Fruit fly (Drosophila melanogaster) whole organism, prepupa: Measurements from ENCODE around the gene cup.

Experiments used
- CG10631 ChIP-seq: fragments of 200-800 bp; sonication (Bioruptor generic); optimal IDR thresholded peaks from 2 replicates; lab custom pipeline; 2016; ENCODE audit warnings: missing biosample characterization, missing genetic modification characterization
- CG10669 ChIP-seq: fragments of 200-800 bp; sonication (Bioruptor generic); optimal IDR thresholded peaks from 3 replicates; lab custom pipeline; 2018; ENCODE audit warnings: missing biosample characterization, mild to moderate bottlenecking, missing genetic modification characterization, moderate library complexity
- CG11902 ChIP-seq: fragments of 200-800 bp; sonication (Bioruptor generic); optimal IDR thresholded peaks from 3 replicates; lab custom pipeline; 2016; ENCODE audit warnings: missing biosample characterization, missing genetic modification characterization
- CG1621 ChIP-seq: fragments of 200-800 bp; sonication (Bioruptor generic); optimal IDR thresholded peaks from 3 replicates; lab custom pipeline; 2018; ENCODE audit warnings: missing biosample characterization, mild to moderate bottlenecking, missing genetic modification characterization
- CG31627 ChIP-seq: fragments of 200-800 bp; sonication (Bioruptor generic); optimal IDR thresholded peaks from 3 replicates; lab custom pipeline; 2016; ENCODE audit warnings: missing biosample characterization, missing genetic modification characterization
- CG32006 ChIP-seq: fragments of 200-800 bp; sonication (Bioruptor generic); optimal IDR thresholded peaks from 3 replicates; lab custom pipeline; 2017; ENCODE audit warnings: missing biosample characterization, mild to moderate bottlenecking, missing genetic modification characterization
- CG34406 ChIP-seq: fragments of 200-800 bp; sonication (Bioruptor generic); optimal IDR thresholded peaks from 3 replicates; lab custom pipeline; 2016; ENCODE audit warnings: missing biosample characterization, missing genetic modification characterization
- CG3919 ChIP-seq: fragments of 200-800 bp; sonication (Bioruptor generic); optimal IDR thresholded peaks from 3 replicates; lab custom pipeline; 2016; ENCODE audit warnings: missing biosample characterization, missing genetic modification characterization
- CG4318 ChIP-seq: fragments of 200-800 bp; sonication (Bioruptor generic); optimal IDR thresholded peaks from 3 replicates; lab custom pipeline; 2017; ENCODE audit warnings: missing biosample characterization, mild to moderate bottlenecking, missing genetic modification characterization
- CG6163 ChIP-seq: fragments of 200-800 bp; sonication (Bioruptor generic); IDR thresholded peaks from 3 replicates; pipeline ENCODE4 v1.3.6; 2022; ENCODE audit warnings: missing biosample characterization, missing genetic modification characterization
- CG6276 ChIP-seq: fragments of 200-800 bp; sonication (Bioruptor generic); optimal IDR thresholded peaks from 2 replicates; lab custom pipeline; 2017; ENCODE audit warnings: missing biosample characterization, mild to moderate bottlenecking, missing genetic modification characterization
- CG6792 ChIP-seq: fragments of 200-800 bp; sonication (Bioruptor generic); optimal IDR thresholded peaks from 3 replicates; lab custom pipeline; 2016; ENCODE audit warnings: missing biosample characterization, missing genetic modification characterization
- CG6808 ChIP-seq: fragments of 200-800 bp; sonication (Bioruptor generic); optimal IDR thresholded peaks from 3 replicates; lab custom pipeline; 2017; ENCODE audit warnings: missing biosample characterization, missing genetic modification characterization, mild to moderate bottlenecking, moderate library complexity, missing genetic modification reagents
- CG6854 ChIP-seq: fragments of 200-800 bp; sonication (Bioruptor generic); optimal IDR thresholded peaks from 2 replicates; lab custom pipeline; 2017; ENCODE audit warnings: missing biosample characterization, mild to moderate bottlenecking, missing genetic modification characterization
- CG7368 ChIP-seq: fragments of 200-800 bp; sonication (Bioruptor generic); optimal IDR thresholded peaks from 3 replicates; lab custom pipeline; 2016; ENCODE audit warnings: missing biosample characterization, missing genetic modification characterization
- CG8119 ChIP-seq: fragments of 200-800 bp; sonication (Bioruptor generic); IDR thresholded peaks from 3 replicates; pipeline ENCODE4 v1.3.6; 2022; ENCODE audit warnings: missing biosample characterization, missing genetic modification characterization
- Eip75B ChIP-seq: fragments of 200-800 bp; sonication (Bioruptor generic); optimal IDR thresholded peaks from 3 replicates; lab custom pipeline; 2016; ENCODE audit warnings: missing biosample characterization, missing genetic modification characterization
- Eip78C ChIP-seq: fragments of 200-800 bp; sonication (Bioruptor generic); peaks from one replicate; lab custom pipeline; 2016; ENCODE audit warnings: missing biosample characterization, missing genetic modification characterization
- Ets96B ChIP-seq: fragments of 200-800 bp; optimal IDR thresholded peaks from 2 replicates; lab custom pipeline; 2019; ENCODE audit warnings: missing biosample characterization, mild to moderate bottlenecking, missing genetic modification characterization, moderate library complexity
- Hr38 ChIP-seq: sonication (Bioruptor generic); optimal IDR thresholded peaks from 2 replicates; lab custom pipeline; 2016; ENCODE audit warnings: missing biosample characterization, missing genetic modification characterization
- Hr39 ChIP-seq: fragments of 200-800 bp; sonication (Bioruptor generic); optimal IDR thresholded peaks from 2 replicates; lab custom pipeline; 2016; ENCODE audit warnings: missing biosample characterization, missing genetic modification characterization
- Hr4 ChIP-seq: fragments of 200-800 bp; sonication (Bioruptor generic); optimal IDR thresholded peaks from 3 replicates; lab custom pipeline; 2016; ENCODE audit warnings: missing biosample characterization, missing genetic modification characterization
- Lpt ChIP-seq: fragments of 200-800 bp; sonication (Bioruptor generic); optimal IDR thresholded peaks from 3 replicates; lab custom pipeline; 2016; ENCODE audit warnings: missing biosample characterization, missing genetic modification characterization
- Met ChIP-seq: fragments of 200-800 bp; sonication (Bioruptor generic); optimal IDR thresholded peaks from 3 replicates; lab custom pipeline; 2016; ENCODE audit warnings: missing biosample characterization, missing genetic modification characterization
- Smox ChIP-seq: fragments of 200-800 bp; sonication (Bioruptor generic); optimal IDR thresholded peaks from 3 replicates; lab custom pipeline; 2016; ENCODE audit warnings: missing biosample characterization, missing genetic modification characterization
- Sox102F ChIP-seq: fragments of 200-800 bp; sonication (Bioruptor generic); optimal IDR thresholded peaks from 2 replicates; lab custom pipeline; 2016; ENCODE audit warnings: missing biosample characterization, mild to moderate bottlenecking, missing genetic modification characterization
- Sox15 ChIP-seq: fragments of 200-800 bp; sonication (Bioruptor generic); optimal IDR thresholded peaks from 3 replicates; lab custom pipeline; 2016; ENCODE audit warnings: missing biosample characterization, missing genetic modification characterization
- achi ChIP-seq: fragments of 200-800 bp; sonication (Bioruptor generic); optimal IDR thresholded peaks from 3 replicates; lab custom pipeline; 2016; ENCODE audit warnings: missing biosample characterization, missing genetic modification characterization
- cyc ChIP-seq: fragments of 200-800 bp; sonication (Bioruptor generic); optimal IDR thresholded peaks from 3 replicates; lab custom pipeline; 2016; ENCODE audit warnings: missing biosample characterization, missing genetic modification characterization
- dsx ChIP-seq: fragments of 200-800 bp; optimal IDR thresholded peaks from 3 replicates; lab custom pipeline; 2019; ENCODE audit warnings: missing biosample characterization, mild to moderate bottlenecking, missing genetic modification characterization, moderate library complexity; ENCODE audit not compliant: poor library complexity, severe bottlenecking
- esn ChIP-seq: fragments of 200-800 bp; sonication (Bioruptor generic); optimal IDR thresholded peaks from 2 replicates; lab custom pipeline; 2016; ENCODE audit warnings: missing biosample characterization, mild to moderate bottlenecking, missing genetic modification characterization, moderate library complexity
- fd59A ChIP-seq: fragments of 200-800 bp; sonication (Bioruptor generic); optimal IDR thresholded peaks from 2 replicates; lab custom pipeline; 2017; ENCODE audit warnings: missing biosample characterization, mild to moderate bottlenecking, missing genetic modification characterization, missing genetic modification reagents
- fd85E ChIP-seq: fragments of 200-800 bp; sonication (Bioruptor generic); optimal IDR thresholded peaks from 3 replicates; lab custom pipeline; 2016; ENCODE audit warnings: missing biosample characterization, missing genetic modification characterization
- net ChIP-seq: fragments of 200-800 bp; sonication (Bioruptor generic); optimal IDR thresholded peaks from 3 replicates; lab custom pipeline; 2016; ENCODE audit warnings: missing biosample characterization, missing genetic modification characterization
- spab ChIP-seq: fragments of 200-800 bp; sonication (Bioruptor generic); optimal IDR thresholded peaks from 2 replicates; lab custom pipeline; 2017; ENCODE audit warnings: missing biosample characterization, mild to moderate bottlenecking, missing genetic modification characterization, missing genetic modification reagents
- ss ChIP-seq, 2 experiments: fragments of 200-800 bp; sonication (Bioruptor generic); optimal IDR thresholded peaks; 2 replicates in 1 of 2; 3 replicates in 1 of 2; lab custom pipeline; 2017 to 2018; ENCODE audit warnings: mild to moderate bottlenecking in 2 of 2, missing biosample characterization in 2 of 2, missing genetic modification characterization in 2 of 2, moderate library complexity in 1 of 2
- svp ChIP-seq: fragments of 200-800 bp; sonication (Bioruptor generic); peaks from one replicate; lab custom pipeline; 2016; ENCODE audit warnings: missing biosample characterization, missing genetic modification characterization
- topi ChIP-seq: fragments of 200-800 bp; sonication (Bioruptor generic); optimal IDR thresholded peaks from 3 replicates; lab custom pipeline; 2016; ENCODE audit warnings: missing biosample characterization, missing genetic modification characterization

The cup gene

DNA sequence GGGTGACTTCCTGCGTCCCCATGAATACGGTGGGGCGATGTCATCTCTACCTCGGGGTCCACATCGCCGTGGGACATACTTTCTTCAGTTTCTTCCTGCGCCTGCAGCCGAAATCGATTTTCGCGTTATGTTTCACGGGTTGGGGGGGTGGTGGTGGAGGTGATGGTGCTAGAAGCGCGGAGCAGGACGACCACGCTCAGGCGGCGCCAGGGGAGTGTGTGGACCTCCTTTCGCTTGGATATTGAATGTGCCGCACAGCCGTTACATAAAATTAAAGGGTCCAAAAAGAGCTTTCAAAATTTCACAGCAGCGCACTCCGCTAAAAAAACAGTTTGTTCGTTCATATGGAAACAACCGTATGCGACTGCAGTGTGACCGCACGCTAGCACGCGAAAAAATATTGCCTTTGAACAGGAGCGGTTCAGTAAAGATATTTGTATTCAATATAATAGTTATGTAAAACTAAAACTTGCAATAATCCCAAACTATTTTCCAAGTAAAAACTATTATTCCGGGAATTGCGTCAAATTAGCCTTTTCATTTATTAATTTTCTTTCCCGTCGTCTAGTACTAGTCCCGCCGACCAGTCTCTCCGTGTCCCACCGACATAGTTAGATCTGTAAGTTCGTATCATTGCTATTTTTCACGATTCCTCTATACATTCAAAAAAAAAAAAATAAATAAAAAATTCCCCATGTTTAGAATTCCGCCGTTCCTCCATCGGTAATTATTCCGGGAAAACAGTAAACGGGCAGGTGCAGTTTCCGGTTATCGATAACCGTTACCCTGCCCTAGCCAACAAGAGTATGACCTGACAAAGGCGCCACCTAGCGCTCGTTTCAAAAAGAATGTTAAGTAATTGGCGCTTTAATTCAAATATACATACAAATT, 20.8 kb downstream of the cup start, which contains the start of gene Nhe3 (continued):
- TF ChIP-seq CG6276 (GFP tag; lab: Kevin White, UChicago): no peak
- TF ChIP-seq Sox15: peak; percentile 71
- TF ChIP-seq CG7368: no peak
- no peak for TF ChIP-seq CG10669 (GFP tag; lab: Kevin White, UChicago)
- TF ChIP-seq CG3919 (GFP tag; lab: Kevin White, UChicago): no peak
- TF ChIP-seq topi (GFP tag; lab: Kevin White, UChicago): peak; percentile 81
- no peak for TF ChIP-seq Hr38
- TF ChIP-seq spab: no peak
- TF ChIP-seq svp (GFP tag; lab: Kevin White, UChicago): peak; percentile 87
- TF ChIP-seq CG11902: peak; percentile 94
- TF ChIP-seq CG8119 (GFP tag; lab: Robert Waterston, UW): no peak; the same call in 2 of the 3 replicates
- no peak for TF ChIP-seq Smox (GFP tag; lab: Kevin White, UChicago)
- TF ChIP-seq CG4318: no peak
- TF ChIP-seq ss (GFP tag; optimal IDR thresholded peaks at IDR 0.05; lab: Kevin White, UChicago): no peak
- no peak for TF ChIP-seq Lpt (GFP tag; lab: Kevin White, UChicago)
- peak; percentile 94 for TF ChIP-seq Eip78C (GFP tag; lab: Kevin White, UChicago)
- TF ChIP-seq achi: no peak
- peak; percentile 81 for TF ChIP-seq CG34406 (GFP tag; lab: Kevin White, UChicago)
- no peak for TF ChIP-seq fd85E (GFP tag; lab: Kevin White, UChicago)
- peak; percentile 79 for TF ChIP-seq CG6792 (GFP tag; lab: Kevin White, UChicago)
- TF ChIP-seq Met (GFP tag; lab: Kevin White, UChicago): peak; percentile 27
- TF ChIP-seq Hr4 (GFP tag; lab: Kevin White, UChicago): peak; percentile 80
- TF ChIP-seq fd59A: peak; percentile 27
- TF ChIP-seq CG10631 (GFP tag; lab: Kevin White, UChicago): no peak
- no peak for TF ChIP-seq Ets96B (tag; lab: Kevin White, UChicago)
- TF ChIP-seq esn: peak; percentile 89
- no peak for TF ChIP-seq dsx (GFP tag; lab: Kevin White, UChicago)
- TF ChIP-seq CG6163 (GFP tag; lab: Robert Waterston, UW): peak; percentile 80; the same call in 2 of the 3 replicates
- peak; percentile 82 for TF ChIP-seq cyc (GFP tag; lab: Kevin White, UChicago)
- TF ChIP-seq CG6854 (GFP tag; lab: Kevin White, UChicago): peak; percentile 9

DNA sequence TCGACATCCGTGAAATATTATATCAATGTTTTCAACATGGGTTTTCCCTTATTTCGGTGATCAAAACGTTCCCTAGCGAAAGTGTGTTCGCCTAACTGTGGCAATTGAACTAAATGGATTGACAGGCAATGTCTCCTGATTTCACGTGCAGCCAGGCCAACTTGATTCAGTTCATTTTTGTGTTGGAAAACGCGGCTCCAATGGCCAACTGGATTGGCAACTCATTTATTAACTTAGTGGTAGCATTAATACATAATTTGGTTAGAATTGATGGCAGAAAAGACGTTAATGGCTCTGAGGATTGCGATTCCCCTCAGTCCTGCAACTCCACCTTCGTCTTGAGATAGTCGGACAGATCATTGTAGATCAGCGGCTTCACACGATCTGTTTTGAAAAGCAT, 23.1 kb downstream of the cup start, which contains the start of gene CG11327:
CG11327 (minus strand) TSS at position 101 of the 400 bp plus-strand sequence.
- TF ChIP-seq CG8119 (GFP tag; lab: Robert Waterston, UW): no peak
- no peak for TF ChIP-seq fd85E (GFP tag; lab: Kevin White, UChicago)
- TF ChIP-seq Hr39 (GFP tag; lab: Kevin White, UChicago): no peak
- TF ChIP-seq net: no peak
- no peak for TF ChIP-seq CG31627 (GFP tag; lab: Kevin White, UChicago)
- no peak for TF ChIP-seq CG4318
- no peak for TF ChIP-seq Smox (GFP tag; lab: Kevin White, UChicago)
- TF ChIP-seq fd59A: no peak
- TF ChIP-seq Eip75B (GFP tag; lab: Kevin White, UChicago): no peak
- TF ChIP-seq Sox102F (GFP tag; lab: Kevin White, UChicago): no peak
- no peak for TF ChIP-seq svp (GFP tag; lab: Kevin White, UChicago)
- TF ChIP-seq CG1621: no peak
- TF ChIP-seq CG32006 (GFP tag; lab: Kevin White, UChicago): no peak
- TF ChIP-seq CG6808: no peak
- TF ChIP-seq CG10669 (GFP tag; lab: Kevin White, UChicago): no peak
- no peak for TF ChIP-seq Lpt (GFP tag; lab: Kevin White, UChicago)
